Fruit fly (Drosophila melanogaster) whole organism, embryonic: Measurements from ENCODE around the gene CG42828.
A peak's percentile ranks its signal among the peaks of the same experiment; 100 is the strongest.

Experiments used
- B-H1 ChIP-seq: fragments of 200-800 bp; sonication (Bioruptor generic); IDR thresholded peaks from 3 replicates; pipeline ENCODE4 v1.3.6; 2022; ENCODE audit warnings: missing biosample characterization, missing genetic modification characterization
- Bdp1 ChIP-seq: fragments of 200-800 bp; sonication (Bioruptor generic); optimal IDR thresholded peaks from 3 replicates; lab custom pipeline; 2016; ENCODE audit warnings: missing biosample characterization, missing genetic modification characterization
- CG10366 ChIP-seq: fragments of 200-800 bp; sonication (Bioruptor generic); IDR thresholded peaks from 2 replicates; pipeline ENCODE4 v1.3.6; 2022; ENCODE audit warnings: missing biosample characterization, missing genetic modification characterization
- CG10654 ChIP-seq: fragments of 200-800 bp; sonication (Bioruptor generic); optimal IDR thresholded peaks from 2 replicates; lab custom pipeline; 2016; ENCODE audit warnings: missing biosample characterization, missing genetic modification characterization
- CG12659 ChIP-seq: fragments of 200-800 bp; sonication (Bioruptor generic); optimal IDR thresholded peaks from 3 replicates; lab custom pipeline; 2017; ENCODE audit warnings: mild to moderate bottlenecking, missing biosample characterization, missing genetic modification reagents, missing genetic modification characterization
- CG13624 ChIP-seq: fragments of 200-800 bp; sonication (Bioruptor generic); optimal IDR thresholded peaks from 2 replicates; lab custom pipeline; 2016; ENCODE audit warnings: missing biosample characterization, missing genetic modification characterization
- CG14710 ChIP-seq: fragments of 200-800 bp; sonication (Bioruptor generic); optimal IDR thresholded peaks from 3 replicates; lab custom pipeline; 2019; ENCODE audit warnings: missing biosample characterization, mild to moderate bottlenecking, missing genetic modification characterization, moderate library complexity
- CG17359 ChIP-seq: fragments of 200-800 bp; sonication (Bioruptor generic); optimal IDR thresholded peaks from 3 replicates; lab custom pipeline; 2018; ENCODE audit warnings: missing biosample characterization, mild to moderate bottlenecking, missing genetic modification characterization, moderate library complexity
- CG17612 ChIP-seq: fragments of 200-800 bp; sonication (Bioruptor generic); IDR thresholded peaks from 2 replicates; pipeline ENCODE4 v1.3.6; 2022; ENCODE audit warnings: missing biosample characterization, missing genetic modification characterization
- CG2116 ChIP-seq: fragments of 200-800 bp; sonication (Bioruptor generic); optimal IDR thresholded peaks from 3 replicates; lab custom pipeline; 2018; ENCODE audit warnings: missing biosample characterization, mild to moderate bottlenecking, missing genetic modification characterization
- CG2712 ChIP-seq: fragments of 200-800 bp; optimal IDR thresholded peaks from 3 replicates; lab custom pipeline; 2019; ENCODE audit warnings: missing biosample characterization, mild to moderate bottlenecking, missing genetic modification characterization, moderate library complexity
- CG32767 ChIP-seq: fragments of 200-800 bp; sonication (Bioruptor generic); IDR thresholded peaks from 2 replicates; pipeline ENCODE4 v1.3.6; 2022; ENCODE audit warnings: missing biosample characterization, missing genetic modification characterization
- CG3281 ChIP-seq: fragments of 200-800 bp; sonication (Bioruptor generic); optimal IDR thresholded peaks from 3 replicates; lab custom pipeline; 2017; ENCODE audit warnings: missing biosample characterization, mild to moderate bottlenecking, missing genetic modification characterization
- CG3407 ChIP-seq: fragments of 200-800 bp; sonication (Bioruptor generic); optimal IDR thresholded peaks from 2 replicates; lab custom pipeline; 2018; ENCODE audit warnings: missing biosample characterization, mild to moderate bottlenecking, missing genetic modification characterization
- CG34224 ChIP-seq: fragments of 200-800 bp; sonication (Bioruptor generic); IDR thresholded peaks from 3 replicates; pipeline ENCODE4 v1.3.6; 2022; ENCODE audit warnings: missing biosample characterization, missing genetic modification characterization; ENCODE audit not compliant: partially characterized antibody
- CG34376 ChIP-seq: fragments of 200-800 bp; sonication (Bioruptor generic); optimal IDR thresholded peaks from 2 replicates; lab custom pipeline; 2018; ENCODE audit warnings: missing biosample characterization, mild to moderate bottlenecking, missing genetic modification characterization
- CG4360 ChIP-seq: fragments of 200-800 bp; sonication (Bioruptor generic); IDR thresholded peaks from 2 replicates; pipeline ENCODE4 v1.3.6; 2022; ENCODE audit warnings: missing biosample characterization, missing genetic modification characterization
- CG4424 ChIP-seq: fragments of 200-800 bp; sonication (Bioruptor generic); optimal IDR thresholded peaks from 3 replicates; lab custom pipeline; 2016; ENCODE audit warnings: missing biosample characterization, missing genetic modification characterization
- CG6254 ChIP-seq: fragments of 200-800 bp; sonication (Bioruptor generic); optimal IDR thresholded peaks from 3 replicates; lab custom pipeline; 2017; ENCODE audit warnings: mild to moderate bottlenecking, missing biosample characterization, missing genetic modification reagents, missing genetic modification characterization
- CG9437 ChIP-seq: fragments of 200-800 bp; sonication (Bioruptor generic); optimal IDR thresholded peaks from 2 replicates; lab custom pipeline; 2018; ENCODE audit warnings: missing biosample characterization, mild to moderate bottlenecking, missing genetic modification characterization
- CG9932 ChIP-seq: fragments of 200-800 bp; sonication (Bioruptor generic); IDR thresholded peaks from 2 replicates; pipeline ENCODE4 v1.3.6; 2022; ENCODE audit warnings: missing biosample characterization, missing genetic modification characterization
- D19A ChIP-seq: fragments of 200-800 bp; optimal IDR thresholded peaks from 3 replicates; lab custom pipeline; 2019; ENCODE audit warnings: missing biosample characterization, mild to moderate bottlenecking, missing genetic modification characterization, moderate library complexity
- ERR ChIP-seq: fragments of 200-800 bp; sonication (Bioruptor generic); optimal IDR thresholded peaks from 2 replicates; lab custom pipeline; 2016; ENCODE audit warnings: missing biosample characterization, missing genetic modification characterization
- Eip74EF ChIP-seq, 2 experiments: fragments of 200-800 bp in 1 of 2; fragments of >200 bp in 1 of 2; sonication (Bioruptor generic) in 1 of 2; optimal IDR thresholded peaks; 2 replicates each; lab custom pipeline; 2017 to 2019; ENCODE audit warnings: missing biosample characterization in 2 of 2, missing genetic modification characterization in 2 of 2, mild to moderate bottlenecking in 1 of 2, moderate library complexity in 1 of 2
- Gug ChIP-seq: fragments of 200-800 bp; sonication (Bioruptor generic); IDR thresholded peaks from 4 replicates; pipeline ENCODE4 v1.3.6; 2022; ENCODE audit warnings: missing biosample characterization, missing genetic modification characterization
- Hr3 ChIP-seq: fragments of 200-800 bp; sonication (Bioruptor generic); optimal IDR thresholded peaks from 3 replicates; lab custom pipeline; 2016; ENCODE audit warnings: missing biosample characterization, missing genetic modification characterization
- MESR4 ChIP-seq: fragments of 200-800 bp; sonication (Bioruptor generic); optimal IDR thresholded peaks from 2 replicates; lab custom pipeline; 2018; ENCODE audit warnings: missing biosample characterization, mild to moderate bottlenecking, missing genetic modification characterization, moderate library complexity
- Max ChIP-seq: fragments of 200-800 bp; sonication (Bioruptor generic); optimal IDR thresholded peaks from 2 replicates; lab custom pipeline; 2016; ENCODE audit warnings: missing biosample characterization, mild to moderate bottlenecking, missing genetic modification characterization
- Myb ChIP-seq: fragments of 200-800 bp; sonication (Bioruptor generic); optimal IDR thresholded peaks from 2 replicates; lab custom pipeline; 2016; ENCODE audit warnings: missing biosample characterization, missing genetic modification characterization
- Rfx ChIP-seq: fragments of 200-800 bp; sonication (Bioruptor generic); IDR thresholded peaks from 2 replicates; pipeline ENCODE4 v1.3.6; 2022; ENCODE audit warnings: missing biosample characterization, missing genetic modification characterization
- Sox102F ChIP-seq: fragments of 200-800 bp; sonication (Bioruptor generic); optimal IDR thresholded peaks from 2 replicates; lab custom pipeline; 2018; ENCODE audit warnings: missing biosample characterization, mild to moderate bottlenecking, missing genetic modification characterization, moderate library complexity
- bab2 ChIP-seq: fragments of 200-800 bp; sonication (Bioruptor generic); optimal IDR thresholded peaks from 2 replicates; lab custom pipeline; 2016; ENCODE audit warnings: missing biosample characterization, missing genetic modification characterization
- bcd ChIP-seq: fragments of 200-800 bp; sonication (Bioruptor generic); optimal IDR thresholded peaks from 2 replicates; lab custom pipeline; 2017; ENCODE audit warnings: missing biosample characterization, mild to moderate bottlenecking, missing genetic modification characterization
- cg ChIP-seq: fragments of 200-800 bp; sonication (Bioruptor generic); optimal IDR thresholded peaks from 3 replicates; lab custom pipeline; 2019; ENCODE audit warnings: missing biosample characterization, mild to moderate bottlenecking, missing genetic modification characterization, moderate library complexity
- chn ChIP-seq: fragments of 200-800 bp; sonication (Bioruptor generic); optimal IDR thresholded peaks from 2 replicates; lab custom pipeline; 2016; ENCODE audit warnings: missing biosample characterization, missing genetic modification characterization
- dmrt11E ChIP-seq: fragments of 200-800 bp; sonication (Bioruptor generic); optimal IDR thresholded peaks from 3 replicates; lab custom pipeline; 2018; ENCODE audit warnings: missing biosample characterization, mild to moderate bottlenecking, missing genetic modification characterization, moderate library complexity
- dmrt99B ChIP-seq: fragments of 200-800 bp; sonication (Bioruptor generic); optimal IDR thresholded peaks from 2 replicates; lab custom pipeline; 2018; ENCODE audit warnings: missing biosample characterization, mild to moderate bottlenecking, missing genetic modification characterization, moderate library complexity
- ewg ChIP-seq: fragments of 200-800 bp; sonication (Bioruptor generic); optimal IDR thresholded peaks from 3 replicates; lab custom pipeline; 2017; ENCODE audit warnings: mild to moderate bottlenecking, missing biosample characterization, missing genetic modification reagents, missing genetic modification characterization
- gro ChIP-seq: fragments of 200-800 bp; sonication (Bioruptor generic); optimal IDR thresholded peaks from 2 replicates; lab custom pipeline; 2016; ENCODE audit warnings: missing biosample characterization, missing genetic modification characterization
- lab ChIP-seq: fragments of 200-800 bp; sonication (Bioruptor generic); optimal IDR thresholded peaks from 3 replicates; lab custom pipeline; 2017; ENCODE audit warnings: missing biosample characterization, missing genetic modification characterization, mild to moderate bottlenecking, moderate library complexity, missing genetic modification reagents
- pum ChIP-seq: fragments of 200-800 bp; sonication (Bioruptor generic); optimal IDR thresholded peaks from 2 replicates; lab custom pipeline; 2016; ENCODE audit warnings: missing biosample characterization, missing genetic modification characterization
- pzg ChIP-seq: fragments of 200-800 bp; sonication (Bioruptor generic); optimal IDR thresholded peaks from 3 replicates; lab custom pipeline; 2018; ENCODE audit warnings: missing biosample characterization, mild to moderate bottlenecking, missing genetic modification characterization, moderate library complexity
- rib ChIP-seq: fragments of 200-800 bp; sonication (Bioruptor generic); IDR thresholded peaks from 2 replicates; pipeline ENCODE4 v1.3.6; 2022; ENCODE audit warnings: missing biosample characterization, missing genetic modification characterization
- so ChIP-seq: fragments of 200-800 bp; sonication (Bioruptor generic); IDR thresholded peaks from 3 replicates; pipeline ENCODE4 v1.3.6; 2022; ENCODE audit warnings: missing biosample characterization, missing genetic modification characterization
- sr ChIP-seq: fragments of 200-800 bp; sonication (Bioruptor generic); IDR thresholded peaks from 3 replicates; pipeline ENCODE4 v1.3.6; 2022; ENCODE audit warnings: missing biosample characterization, missing genetic modification characterization
- stc ChIP-seq: fragments of 200-800 bp; sonication (Bioruptor generic); IDR thresholded peaks from 2 replicates; pipeline ENCODE4 v1.3.6; 2022; ENCODE audit warnings: missing biosample characterization, missing genetic modification characterization
- stwl ChIP-seq: fragments of 200-800 bp; sonication (Bioruptor generic); optimal IDR thresholded peaks from 3 replicates; lab custom pipeline; 2018; ENCODE audit warnings: missing biosample characterization, mild to moderate bottlenecking, missing genetic modification characterization, moderate library complexity
- tio ChIP-seq: fragments of 200-800 bp; sonication (Bioruptor generic); optimal IDR thresholded peaks from 2 replicates; lab custom pipeline; 2017; ENCODE audit warnings: missing biosample characterization, missing genetic modification characterization, inconsistent platforms
- vvl ChIP-seq: fragments of 200-800 bp; sonication (Bioruptor generic); IDR thresholded peaks from 2 replicates; pipeline ENCODE4 v1.3.6; 2022; ENCODE audit warnings: missing biosample characterization, missing genetic modification characterization

The CG42828 gene

DNA sequence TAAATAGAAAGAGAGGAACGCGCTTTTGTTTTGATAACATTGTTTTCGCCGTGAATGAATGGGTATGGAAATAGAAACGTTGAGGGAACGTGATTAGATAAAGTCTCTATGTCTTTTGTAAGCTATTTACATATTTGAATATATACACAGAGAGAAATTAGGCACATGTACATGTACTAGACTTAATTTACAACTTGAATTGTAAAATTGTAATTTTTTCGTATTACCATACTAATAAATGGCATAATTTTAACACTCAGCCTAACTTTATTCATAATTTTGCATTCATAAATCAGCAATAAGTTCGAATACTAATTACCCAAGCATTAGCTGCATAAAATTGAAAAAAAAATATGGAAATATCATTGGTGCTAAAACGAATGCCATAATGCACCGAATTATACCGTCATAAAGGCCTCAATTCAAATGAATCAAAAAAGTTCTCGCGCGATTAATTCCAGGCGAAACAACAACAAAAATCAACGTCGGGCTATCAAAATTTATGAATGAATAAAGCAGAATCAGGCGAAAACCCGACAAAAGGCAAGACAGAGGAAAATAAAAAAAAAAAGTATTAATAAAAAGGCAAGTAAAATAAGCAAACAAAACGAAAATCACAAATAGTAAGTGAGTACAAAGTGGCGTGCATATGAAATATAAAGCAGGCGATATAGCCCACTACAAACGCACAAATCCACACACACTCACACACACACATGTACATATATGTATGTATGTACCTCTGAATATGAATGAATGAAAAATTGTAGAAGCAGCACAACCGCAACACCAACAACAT, 40.8 kb upstream of the CG42828 start (continued):
- TF ChIP-seq cg (peak; percentile 71), so (GFP tag; lab: Robert Waterston, UW) (0 out of 3 replicates have a peak, but pooled peaks have one; percentile 6), pum (peak; percentile 19), D19A (peak; percentile 59), gro (peak; percentile 1), stc (GFP tag; lab: Robert Waterston, UW) (peak; percentile 10; the same call in 1 of the 2 replicates), CG3281 (GFP tag; lab: Kevin White, UChicago) (peak; percentile 76), CG34376 (no peak), dmrt11E (tag; lab: Kevin White, UChicago) (peak; percentile 70), Myb (no peak), CG10654 (GFP tag; lab: Kevin White, UChicago) (peak; percentile 20), CG10366 (GFP tag; lab: Robert Waterston, UW) (peak; percentile 22; the same call in 1 of the 2 replicates), Rfx (GFP tag; lab: Robert Waterston, UW) (peak; percentile 36), MESR4 (GFP tag; lab: Kevin White, UChicago) (no peak), CG9932 (GFP tag; lab: Robert Waterston, UW) (no peak), pzg (GFP tag; lab: Kevin White, UChicago) (no peak), sr (no peak), bab2 (GFP tag; lab: Kevin White, UChicago) (peak; percentile 32), ewg (GFP tag; lab: Kevin White, UChicago) (peak; percentile 28), CG13624 (GFP tag; lab: Kevin White, UChicago) (no peak), CG14710 (tag; lab: Kevin White, UChicago) (peak; percentile 61), Hr3 (GFP tag; lab: Kevin White, UChicago) (peak; percentile 52), rib (GFP tag; lab: Robert Waterston, UW) (no peak), Sox102F (GFP tag; lab: Kevin White, UChicago) (peak; percentile 79), Eip74EF (GFP tag; optimal IDR thresholded peaks at IDR 0.05; lab: Kevin White, UChicago) (peak in 1 of 2 experiments; percentile 65), CG6254 (GFP tag; lab: Kevin White, UChicago) (peak; percentile 28), CG3407 (GFP tag; lab: Kevin White, UChicago) (peak; percentile 40), CG17359 (tag; lab: Kevin White, UChicago) (peak; percentile 58), CG4360 (GFP tag; lab: Robert Waterston, UW) (0 out of 2 replicates have a peak, but pooled peaks have one; percentile 15), stwl (tag; lab: Kevin White, UChicago) (no peak), CG34224 (GFP tag; lab: Robert Waterston, UW) (no peak), Max (GFP tag; lab: Kevin White, UChicago) (peak; percentile 63), CG17612 (GFP tag; lab: Robert Waterston, UW) (no peak), Bdp1 (GFP tag; lab: Kevin White, UChicago) (no peak), bcd (GFP tag; lab: Kevin White, UChicago) (peak; percentile 60), CG2712 (peak; percentile 72), lab (GFP tag; lab: Kevin White, UChicago) (peak; percentile 72), CG32767 (GFP tag; lab: Robert Waterston, UW) (no peak), Gug (GFP tag; lab: Robert Waterston, UW) (no peak), chn (GFP tag; lab: Kevin White, UChicago) (no peak), tio (GFP tag; lab: Kevin White, UChicago) (peak; percentile 51), dmrt99B (tag; lab: Kevin White, UChicago) (peak; percentile 73), CG2116 (GFP tag; lab: Kevin White, UChicago) (peak; percentile 6), ERR (GFP tag; lab: Kevin White, UChicago) (no peak), vvl (peak; percentile 71), CG9437 (GFP tag; lab: Kevin White, UChicago) (peak; percentile 39), CG4424 (GFP tag; lab: Kevin White, UChicago) (peak; percentile 67), CG12659 (GFP tag; lab: Kevin White, UChicago) (peak; percentile 50), B-H1 (GFP tag; lab: Robert Waterston, UW) (no peak)
